Fruit fly (Drosophila melanogaster) whole organism, embryonic: ENCODE data around the gene CG42766.
A peak's percentile ranks its signal among the peaks of the same experiment; 100 is the strongest.

Experiments
- B-H2 ChIP-seq: fragments of 200-800 bp; sonication (Bioruptor generic); optimal IDR thresholded peaks from 2 replicates; lab custom pipeline; 2018; ENCODE audit warnings: missing biosample characterization, mild to moderate bottlenecking, missing genetic modification characterization
- CG1024 ChIP-seq: fragments of 200-800 bp; sonication (Bioruptor generic); IDR thresholded peaks from 2 replicates; pipeline ENCODE4 v1.3.6; 2022; ENCODE audit warnings: missing biosample characterization, missing genetic modification characterization
- CG11247 ChIP-seq: fragments of 200-800 bp; sonication (Bioruptor generic); IDR thresholded peaks from 2 replicates; pipeline ENCODE4 v1.3.6; 2022; ENCODE audit warnings: missing biosample characterization, missing genetic modification characterization
- CG13287 ChIP-seq: fragments of 200-800 bp; sonication (Bioruptor generic); IDR thresholded peaks from 2 replicates; pipeline ENCODE4 v1.3.6; 2022; ENCODE audit warnings: missing biosample characterization, missing genetic modification characterization; ENCODE audit not compliant: partially characterized antibody
- CG14710 ChIP-seq: fragments of 200-800 bp; sonication (Bioruptor generic); optimal IDR thresholded peaks from 3 replicates; lab custom pipeline; 2019; ENCODE audit warnings: missing biosample characterization, mild to moderate bottlenecking, missing genetic modification characterization, moderate library complexity
- CG14860 ChIP-seq: fragments of 200-800 bp; sonication (Bioruptor generic); IDR thresholded peaks from 3 replicates; pipeline ENCODE4 v1.3.6; 2022; ENCODE audit warnings: missing biosample characterization, missing genetic modification characterization; ENCODE audit not compliant: partially characterized antibody
- CG15514 ChIP-seq: fragments of 200-800 bp; sonication (Bioruptor generic); optimal IDR thresholded peaks from 3 replicates; lab custom pipeline; 2017; ENCODE audit warnings: missing biosample characterization, missing genetic modification characterization, mild to moderate bottlenecking, moderate library complexity, missing genetic modification reagents
- CG30020 ChIP-seq: fragments of 200-800 bp; optimal IDR thresholded peaks from 2 replicates; lab custom pipeline; 2019; ENCODE audit warnings: missing biosample characterization, mild to moderate bottlenecking, missing genetic modification characterization, moderate library complexity
- CG3407 ChIP-seq: fragments of 200-800 bp; sonication (Bioruptor generic); optimal IDR thresholded peaks from 2 replicates; lab custom pipeline; 2018; ENCODE audit warnings: missing biosample characterization, mild to moderate bottlenecking, missing genetic modification characterization
- CG3995 ChIP-seq: fragments of 200-800 bp; sonication (Bioruptor generic); optimal IDR thresholded peaks from 3 replicates; lab custom pipeline; 2016; ENCODE audit warnings: missing biosample characterization, missing genetic modification characterization
- CG42726 ChIP-seq: fragments of 200-800 bp; sonication (Bioruptor generic); IDR thresholded peaks from 2 replicates; pipeline ENCODE4 v1.3.6; 2022; ENCODE audit warnings: missing biosample characterization, missing genetic modification characterization; ENCODE audit not compliant: partially characterized antibody
- CG4820 ChIP-seq: fragments of 200-800 bp; sonication (Bioruptor generic); optimal IDR thresholded peaks from 3 replicates; lab custom pipeline; 2016; ENCODE audit warnings: missing biosample characterization, missing genetic modification characterization
- CG4854 ChIP-seq: fragments of 200-800 bp; sonication (Bioruptor generic); optimal IDR thresholded peaks from 2 replicates; lab custom pipeline; 2016; ENCODE audit warnings: missing biosample characterization, missing genetic modification characterization, inconsistent platforms
- CG6765 ChIP-seq: fragments of 200-800 bp; sonication (Bioruptor generic); optimal IDR thresholded peaks from 3 replicates; lab custom pipeline; 2017; ENCODE audit warnings: missing biosample characterization, mild to moderate bottlenecking, missing genetic modification characterization
- CG7357 ChIP-seq: fragments of 200-800 bp; sonication (Bioruptor generic); IDR thresholded peaks from 3 replicates; pipeline ENCODE4 v1.3.6; 2022; ENCODE audit warnings: missing biosample characterization, missing genetic modification characterization
- CG7963 ChIP-seq: fragments of 200-800 bp; sonication (Bioruptor generic); IDR thresholded peaks from 3 replicates; pipeline ENCODE4 v1.3.6; 2022; ENCODE audit warnings: missing biosample characterization, missing genetic modification characterization; ENCODE audit not compliant: partially characterized antibody
- CG8924 ChIP-seq: fragments of 200-800 bp; optimal IDR thresholded peaks from 3 replicates; lab custom pipeline; 2019; ENCODE audit warnings: missing biosample characterization, mild to moderate bottlenecking, missing genetic modification characterization, moderate library complexity
- D19A ChIP-seq: fragments of 200-800 bp; optimal IDR thresholded peaks from 3 replicates; lab custom pipeline; 2019; ENCODE audit warnings: missing biosample characterization, mild to moderate bottlenecking, missing genetic modification characterization, moderate library complexity
- Dp ChIP-seq: fragments of 200-800 bp; sonication (Bioruptor generic); optimal IDR thresholded peaks from 2 replicates; lab custom pipeline; 2018; ENCODE audit warnings: missing biosample characterization, mild to moderate bottlenecking, missing genetic modification characterization, moderate library complexity
- E2f2 ChIP-seq: fragments of 200-800 bp; sonication (Bioruptor generic); IDR thresholded peaks from 2 replicates; pipeline ENCODE4 v1.3.6; 2022; ENCODE audit warnings: missing biosample characterization, missing genetic modification characterization
- Elba2 ChIP-seq: fragments of 200-800 bp; sonication (Bioruptor generic); optimal IDR thresholded peaks from 3 replicates; lab custom pipeline; 2016; ENCODE audit warnings: missing biosample characterization, missing genetic modification characterization
- Ets97D ChIP-seq: fragments of 200-800 bp; sonication (Bioruptor generic); optimal IDR thresholded peaks from 3 replicates; lab custom pipeline; 2016; ENCODE audit warnings: missing biosample characterization, missing genetic modification characterization
- Fer1 ChIP-seq: fragments of 200-800 bp; sonication (Bioruptor generic); optimal IDR thresholded peaks from 2 replicates; lab custom pipeline; 2017; ENCODE audit warnings: missing biosample characterization, mild to moderate bottlenecking, missing genetic modification characterization
- HmgZ ChIP-seq: fragments of 200-800 bp; sonication (Bioruptor generic); optimal IDR thresholded peaks from 2 replicates; lab custom pipeline; 2018; ENCODE audit warnings: missing biosample characterization, mild to moderate bottlenecking, missing genetic modification characterization
- MBD-R2 ChIP-seq: fragments of 200-800 bp; sonication (Bioruptor generic); IDR thresholded peaks from 2 replicates; pipeline ENCODE4 v1.3.6; 2022; ENCODE audit warnings: missing biosample characterization, missing genetic modification characterization
- Myb ChIP-seq: fragments of 200-800 bp; sonication (Bioruptor generic); optimal IDR thresholded peaks from 2 replicates; lab custom pipeline; 2016; ENCODE audit warnings: missing biosample characterization, missing genetic modification characterization
- NC2β ChIP-seq: fragments of 200-800 bp; sonication (Bioruptor generic); optimal IDR thresholded peaks from 2 replicates; lab custom pipeline; 2016; ENCODE audit warnings: missing biosample characterization, missing genetic modification characterization
- Oaz ChIP-seq: fragments of 200-800 bp; sonication (Bioruptor generic); IDR thresholded peaks from 2 replicates; pipeline ENCODE4 v1.3.6; 2022; ENCODE audit warnings: missing biosample characterization, missing genetic modification characterization
- Sry-δ ChIP-seq: fragments of 200-800 bp; sonication (Bioruptor generic); optimal IDR thresholded peaks from 2 replicates; lab custom pipeline; 2016; ENCODE audit warnings: missing biosample characterization, missing genetic modification characterization
- YL-1 ChIP-seq: fragments of 200-800 bp; sonication (Bioruptor generic); optimal IDR thresholded peaks from 3 replicates; lab custom pipeline; 2017; ENCODE audit warnings: missing biosample characterization, mild to moderate bottlenecking, missing genetic modification characterization
- amos ChIP-seq: fragments of 200-800 bp; sonication (Bioruptor generic); IDR thresholded peaks from 2 replicates; pipeline ENCODE4 v1.3.6; 2022; ENCODE audit warnings: missing biosample characterization, missing genetic modification characterization; ENCODE audit not compliant: partially characterized antibody
- ara ChIP-seq: fragments of 200-800 bp; sonication (Bioruptor generic); IDR thresholded peaks from 2 replicates; pipeline ENCODE4 v1.3.6; 2022; ENCODE audit warnings: missing biosample characterization, missing genetic modification characterization
- bbx ChIP-seq: fragments of 200-800 bp; sonication (Bioruptor generic); IDR thresholded peaks from 2 replicates; pipeline ENCODE4 v1.3.6; 2022; ENCODE audit warnings: missing biosample characterization, missing genetic modification characterization; ENCODE audit not compliant: partially characterized antibody
- ewg ChIP-seq: fragments of 200-800 bp; sonication (Bioruptor generic); optimal IDR thresholded peaks from 3 replicates; lab custom pipeline; 2017; ENCODE audit warnings: mild to moderate bottlenecking, missing biosample characterization, missing genetic modification reagents, missing genetic modification characterization
- eyg ChIP-seq: fragments of 200-800 bp; sonication (Bioruptor generic); optimal IDR thresholded peaks from 3 replicates; lab custom pipeline; 2016; ENCODE audit warnings: missing biosample characterization, missing genetic modification characterization
- gsb-n ChIP-seq: fragments of 200-800 bp; sonication (Bioruptor generic); optimal IDR thresholded peaks from 3 replicates; lab custom pipeline; 2018; ENCODE audit warnings: missing biosample characterization, mild to moderate bottlenecking, missing genetic modification characterization
- jing ChIP-seq: fragments of 200-800 bp; sonication (Bioruptor generic); optimal IDR thresholded peaks from 2 replicates; lab custom pipeline; 2018; ENCODE audit warnings: missing biosample characterization, mild to moderate bottlenecking, missing genetic modification characterization
- knrl ChIP-seq: fragments of 200-800 bp; sonication (Bioruptor generic); IDR thresholded peaks from 3 replicates; pipeline ENCODE4 v1.3.6; 2022; ENCODE audit warnings: missing biosample characterization, missing genetic modification characterization; ENCODE audit not compliant: partially characterized antibody
- mld ChIP-seq: fragments of 200-800 bp; sonication (Bioruptor generic); IDR thresholded peaks from 3 replicates; pipeline ENCODE4 v1.3.6; 2022; ENCODE audit warnings: missing biosample characterization, missing genetic modification characterization; ENCODE audit not compliant: partially characterized antibody
- nmo ChIP-seq: fragments of 200-800 bp; sonication (Bioruptor generic); optimal IDR thresholded peaks from 2 replicates; lab custom pipeline; 2018; ENCODE audit warnings: missing biosample characterization, mild to moderate bottlenecking, missing genetic modification characterization, moderate library complexity
- row ChIP-seq: fragments of 200-800 bp; sonication (Bioruptor generic); IDR thresholded peaks from 3 replicates; pipeline ENCODE4 v1.3.6; 2022; ENCODE audit warnings: missing biosample characterization, missing genetic modification characterization
- run ChIP-seq: fragments of 200-800 bp; sonication (Bioruptor generic); optimal IDR thresholded peaks from 3 replicates; lab custom pipeline; 2018; ENCODE audit warnings: missing biosample characterization, mild to moderate bottlenecking, missing genetic modification characterization
- schlank ChIP-seq: fragments of 200-800 bp; sonication (Bioruptor generic); optimal IDR thresholded peaks from 2 replicates; lab custom pipeline; 2018; ENCODE audit warnings: missing biosample characterization, mild to moderate bottlenecking, missing genetic modification characterization
- sens ChIP-seq: fragments of 200-800 bp; sonication (Bioruptor generic); peaks from one replicate; lab custom pipeline; 2016; ENCODE audit warnings: missing biosample characterization, missing genetic modification characterization
- stwl ChIP-seq: fragments of 200-800 bp; sonication (Bioruptor generic); optimal IDR thresholded peaks from 3 replicates; lab custom pipeline; 2018; ENCODE audit warnings: missing biosample characterization, mild to moderate bottlenecking, missing genetic modification characterization, moderate library complexity
- trem ChIP-seq: fragments of 200-800 bp; optimal IDR thresholded peaks from 3 replicates; lab custom pipeline; 2019; ENCODE audit warnings: missing biosample characterization, mild to moderate bottlenecking, missing genetic modification characterization, moderate library complexity
- vfl ChIP-seq: fragments of 200-800 bp; sonication (Bioruptor generic); optimal IDR thresholded peaks from 2 replicates; lab custom pipeline; 2016; ENCODE audit warnings: missing biosample characterization, missing genetic modification characterization
- vnd ChIP-seq: fragments of 200-800 bp; sonication (Bioruptor generic); IDR thresholded peaks from 3 replicates; pipeline ENCODE4 v1.3.6; 2022; ENCODE audit warnings: missing biosample characterization, missing genetic modification characterization; ENCODE audit not compliant: partially characterized antibody
- zen ChIP-seq: fragments of 200-800 bp; sonication (Bioruptor generic); optimal IDR thresholded peaks from 3 replicates; lab custom pipeline; 2018; ENCODE audit warnings: missing biosample characterization, mild to moderate bottlenecking, missing genetic modification characterization, moderate library complexity

CG42766 gene

DNA sequence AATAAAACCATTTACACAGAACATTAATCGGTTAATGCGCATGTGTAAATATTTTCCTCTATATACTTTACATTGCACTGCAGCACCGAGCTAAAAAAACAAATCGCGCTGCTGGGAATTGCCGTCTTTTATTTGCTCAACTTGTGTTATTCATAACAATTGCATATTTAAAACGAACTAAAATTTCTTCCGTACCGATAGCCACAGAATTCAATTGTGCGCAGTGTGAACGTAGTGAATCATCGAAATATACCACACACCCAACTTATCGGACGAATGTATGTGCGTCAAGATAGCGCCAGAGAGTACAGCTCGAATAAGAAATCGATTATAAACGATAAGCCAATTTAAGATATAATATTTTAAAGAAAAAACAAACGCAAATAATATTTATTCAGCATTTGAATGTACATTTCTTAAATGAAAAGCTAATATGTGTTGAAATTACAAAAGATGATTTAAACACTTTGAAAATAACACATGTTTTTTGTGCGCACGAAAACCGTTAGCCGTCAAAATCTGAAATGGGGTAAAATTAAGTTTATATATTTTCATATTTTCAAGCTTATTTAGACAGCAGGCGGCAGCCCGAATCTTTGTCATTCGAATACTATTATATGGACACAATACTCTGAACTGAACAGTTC lies 29.0 kb downstream of the CG42766 start, which contains the start of the genes vap and CG12698:
Gene vap (minus strand): TSS at position 262 of the 647 bp plus-strand sequence.
Gene CG12698 (plus strand): TSS at position 597 of the 647 bp plus-strand sequence.
- TF ChIP-seq CG1024 (GFP tag; lab: Robert Waterston, UW) (peak; percentile 41), Fer1 (GFP tag; lab: Kevin White, UChicago) (no peak), CG15514 (GFP tag; lab: Kevin White, UChicago) (peak; percentile 65), knrl (GFP tag; lab: Robert Waterston, UW) (peak; percentile 75), CG4820 (GFP tag; lab: Kevin White, UChicago) (no peak), ewg (GFP tag; lab: Kevin White, UChicago) (peak; percentile 94), E2f2 (GFP tag; lab: Robert Waterston, UW) (peak; percentile 63), Ets97D (GFP tag; lab: Kevin White, UChicago) (peak; percentile 64), row (GFP tag; lab: Robert Waterston, UW) (peak; percentile 50), HmgZ (peak; percentile 39), B-H2 (GFP tag; lab: Kevin White, UChicago) (no peak), CG7963 (GFP tag; lab: Robert Waterston, UW) (peak; percentile 67), CG4854 (GFP tag; lab: Kevin White, UChicago) (no peak), D19A (peak; percentile 7), schlank (tag; lab: Kevin White, UChicago) (no peak), bbx (peak; percentile 64), NC2β (GFP tag; lab: Kevin White, UChicago) (no peak), run (no peak), CG14710 (tag; lab: Kevin White, UChicago) (peak; percentile 53), trem (peak; percentile 64), vfl (no peak), CG11247 (GFP tag; lab: Robert Waterston, UW) (no peak), CG14860 (GFP tag; lab: Robert Waterston, UW) (peak; percentile 62), mld (GFP tag; lab: Robert Waterston, UW) (peak; percentile 59; the same call in 1 of the 3 replicates), ara (GFP tag; lab: Robert Waterston, UW) (no peak), jing (GFP tag; lab: Kevin White, UChicago) (no peak), eyg (GFP tag; lab: Kevin White, UChicago) (no peak), CG42726 (GFP tag; lab: Robert Waterston, UW) (peak; percentile 56; the same call in 1 of the 2 replicates), stwl (tag; lab: Kevin White, UChicago) (peak; percentile 92), CG3407 (GFP tag; lab: Kevin White, UChicago) (no peak), Elba2 (no peak), gsb-n (no peak), sens (GFP tag; lab: Kevin White, UChicago) (peak; percentile 69), Myb (GFP tag; lab: Kevin White, UChicago) (peak; percentile 87), nmo (GFP tag; lab: Kevin White, UChicago) (peak; percentile 25), CG7357 (GFP tag; lab: Robert Waterston, UW) (peak; percentile 91), CG6765 (no peak), amos (GFP tag; lab: Robert Waterston, UW) (peak; percentile 77), zen (tag; lab: Kevin White, UChicago) (peak; percentile 21), CG3995 (GFP tag; lab: Kevin White, UChicago) (no peak), Dp (peak; percentile 58), YL-1 (GFP tag; lab: Kevin White, UChicago) (peak; percentile 38), CG8924 (tag; lab: Kevin White, UChicago) (peak; percentile 29), CG13287 (peak; percentile 73), Sry-δ (GFP tag; lab: Kevin White, UChicago) (peak; percentile 70), CG30020 (tag; lab: Kevin White, UChicago) (peak; percentile 96), vnd (peak; percentile 62; the same call in 2 of the 3 replicates), Oaz (GFP tag; lab: Robert Waterston, UW) (no peak), MBD-R2 (peak; percentile 59)
